Worm (Caenorhabditis elegans) whole organism, early embryonic: ENCODE measurements around the gene K09E9.4.

Source experiments
- B0310.2 ChIP-seq: sonication (generic microtip); optimal IDR thresholded peaks from 2 replicates; lab custom pipeline; 2016; ENCODE audit warnings: mild to moderate bottlenecking, missing genetic modification characterization, missing compliant biosample characterization
- F13C5.2 ChIP-seq: sonication (generic microtip); optimal IDR thresholded peaks from 2 replicates; lab custom pipeline; 2017; ENCODE audit warnings: mild to moderate bottlenecking, missing genetic modification characterization, inconsistent platforms, missing compliant biosample characterization
- aly-1 ChIP-seq: sonication (generic microtip); optimal IDR thresholded peaks from 2 replicates; lab custom pipeline; 2016; ENCODE audit warnings: missing genetic modification characterization, missing compliant biosample characterization
- ama-1 ChIP-seq: fragments of 150-350 bp; optimal IDR thresholded peaks from 2 replicates; lab custom pipeline; 2014
- ceh-13 ChIP-seq: fragments of 200-800 bp; sonication (Bioruptor generic); optimal IDR thresholded peaks from 2 replicates; lab custom pipeline; 2018; ENCODE audit warnings: mild to moderate bottlenecking, missing genetic modification characterization, missing compliant biosample characterization
- ceh-36 ChIP-seq: sonication (generic microtip); optimal IDR thresholded peaks from 2 replicates; lab custom pipeline; 2016; ENCODE audit warnings: missing genetic modification characterization, inconsistent platforms, missing compliant biosample characterization
- ets-7 ChIP-seq: sonication (generic microtip); optimal IDR thresholded peaks from 2 replicates; lab custom pipeline; 2016; ENCODE audit warnings: missing genotype, missing genetic modification characterization, missing compliant biosample characterization
- flt-1 ChIP-seq: fragments of 200-800 bp; sonication (Bioruptor generic); IDR thresholded peaks from 2 replicates; pipeline ENCODE4 v1.3.6; 2022; ENCODE audit warnings: missing genetic modification characterization, missing compliant biosample characterization
- hmbx-1 ChIP-seq: sonication (generic microtip); optimal IDR thresholded peaks from 2 replicates; lab custom pipeline; 2016; ENCODE audit warnings: mild to moderate bottlenecking, missing genetic modification characterization, missing compliant biosample characterization
- hmg-4 ChIP-seq: fragments of 200-800 bp; sonication (Bioruptor generic); optimal IDR thresholded peaks from 2 replicates; lab custom pipeline; 2018; ENCODE audit warnings: mild to moderate bottlenecking, missing genetic modification characterization, missing compliant biosample characterization
- hnd-1 ChIP-seq: sonication (generic microtip); optimal IDR thresholded peaks from 2 replicates; lab custom pipeline; 2016; ENCODE audit warnings: missing genetic modification characterization, missing compliant biosample characterization
- pes-1 ChIP-seq: fragments of 200-800 bp; sonication (Bioruptor generic); IDR thresholded peaks from 2 replicates; pipeline ENCODE4 v1.3.6; 2022; ENCODE audit warnings: missing genetic modification reagents, missing genetic modification characterization, missing compliant biosample characterization
- scrt-1 ChIP-seq: fragments of 200-800 bp; sonication (Bioruptor generic); IDR thresholded peaks from 2 replicates; pipeline ENCODE4 v1.3.6; 2022; ENCODE audit warnings: missing genetic modification characterization, missing compliant biosample characterization
- sea-1 ChIP-seq: fragments of 200-800 bp; sonication (Bioruptor generic); conservative IDR thresholded peaks from 2 replicates; pipeline ENCODE4 v1.3.6; 2022; ENCODE audit warnings: missing genetic modification characterization, missing compliant biosample characterization
- tbx-11 ChIP-seq: fragments of 200-800 bp; sonication (Bioruptor generic); IDR thresholded peaks from 2 replicates; pipeline ENCODE4 v1.3.6; 2022; ENCODE audit warnings: missing genetic modification characterization, missing compliant biosample characterization
- tbx-37 ChIP-seq: fragments of 200-800 bp; sonication (Bioruptor generic); conservative IDR thresholded peaks from 2 replicates; pipeline ENCODE4 v1.3.6; 2022; ENCODE audit warnings: missing genetic modification reagents, missing genetic modification characterization, missing compliant biosample characterization
- tra-4 ChIP-seq: sonication (generic microtip); optimal IDR thresholded peaks from 2 replicates; lab custom pipeline; 2017; ENCODE audit warnings: missing genetic modification characterization, missing compliant biosample characterization

K09E9.4 gene

ce11 chrX:15657773-15658172 is 27.5 kb upstream of the K09E9.4 start:
- TF ChIP-seq pes-1 (GFP tag; lab: Robert Waterston, UW) (no peak), ama-1 (no peak), B0310.2 (tag; lab: Kevin White, UChicago) (no peak), F13C5.2 (tag; lab: Kevin White, UChicago) (no peak), aly-1 (no peak), ceh-36 (no peak), ceh-13 (GFP tag; lab: Kevin White, UChicago) (no peak), hmg-4 (GFP tag; lab: Kevin White, UChicago) (no peak), flt-1 (no peak), tra-4 (no peak), tbx-37 (GFP tag; lab: Robert Waterston, UW) (no peak), hmbx-1 (tag; lab: Kevin White, UChicago) (no peak), hnd-1 (tag; lab: Kevin White, UChicago) (no peak), ets-7 (tag; lab: Kevin White, UChicago) (no peak), tbx-11 (GFP tag; lab: Robert Waterston, UW) (no peak), sea-1 (no peak), scrt-1 (GFP tag; lab: Robert Waterston, UW) (no peak)

ce11 chrX:15655623-15656022 is 25.4 kb upstream of the K09E9.4 start:
- TF ChIP-seq ets-7 (tag; lab: Kevin White, UChicago) (no peak), flt-1 (no peak), hmg-4 (GFP tag; lab: Kevin White, UChicago) (no peak), sea-1 (no peak), hmbx-1 (tag; lab: Kevin White, UChicago) (no peak), tbx-11 (GFP tag; lab: Robert Waterston, UW) (no peak), aly-1 (no peak), pes-1 (GFP tag; lab: Robert Waterston, UW) (no peak), tbx-37 (GFP tag; lab: Robert Waterston, UW) (no peak), scrt-1 (GFP tag; lab: Robert Waterston, UW) (no peak), ceh-36 (no peak), ceh-13 (GFP tag; lab: Kevin White, UChicago) (no peak), tra-4 (no peak), F13C5.2 (tag; lab: Kevin White, UChicago) (no peak), hnd-1 (tag; lab: Kevin White, UChicago) (no peak), ama-1 (no peak), B0310.2 (tag; lab: Kevin White, UChicago) (no peak)

DNA sequence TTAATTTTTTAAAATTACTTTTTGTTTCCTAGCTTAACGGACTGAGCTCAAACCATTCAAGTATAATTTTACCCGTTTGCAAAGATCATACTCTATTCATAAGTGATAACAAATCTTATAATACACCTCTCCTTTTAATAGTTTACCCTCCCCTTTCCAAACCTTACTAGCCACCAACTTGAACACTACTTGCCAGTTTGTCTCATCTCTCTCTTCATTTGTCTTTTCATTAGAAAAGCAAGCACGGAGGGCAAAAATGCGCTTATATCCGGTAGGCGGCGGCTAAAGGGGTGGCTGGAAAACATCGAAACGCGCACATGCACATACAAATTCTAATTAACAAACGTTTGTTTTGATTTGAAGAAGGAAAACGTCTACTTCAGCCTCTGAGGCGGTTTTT is 24.7 kb upstream of the K09E9.4 start:
- TF ChIP-seq ets-7 (tag; lab: Kevin White, UChicago) = no peak
- no peak for TF ChIP-seq scrt-1 (GFP tag; lab: Robert Waterston, UW)
- no peak for TF ChIP-seq sea-1
- no peak for TF ChIP-seq pes-1 (GFP tag; lab: Robert Waterston, UW)
- TF ChIP-seq ceh-13 (GFP tag; lab: Kevin White, UChicago) = no peak
- TF ChIP-seq B0310.2 (tag; lab: Kevin White, UChicago) = no peak
- TF ChIP-seq F13C5.2 (tag; lab: Kevin White, UChicago) = no peak
- TF ChIP-seq tra-4 = no peak
- no peak for TF ChIP-seq hmbx-1 (tag; lab: Kevin White, UChicago)
- no peak for TF ChIP-seq ama-1
- no peak for TF ChIP-seq hnd-1 (tag; lab: Kevin White, UChicago)
- TF ChIP-seq tbx-11 (GFP tag; lab: Robert Waterston, UW) = no peak
- no peak for TF ChIP-seq ceh-36
- TF ChIP-seq tbx-37 (GFP tag; lab: Robert Waterston, UW) = no peak
- TF ChIP-seq hmg-4 (GFP tag; lab: Kevin White, UChicago) = no peak
- TF ChIP-seq aly-1 = no peak
- no peak for TF ChIP-seq flt-1

- no peak for TF ChIP-seq ceh-36
- no peak for TF ChIP-seq B0310.2 (tag; lab: Kevin White, UChicago)
- no peak for TF ChIP-seq hnd-1 (tag; lab: Kevin White, UChicago)
- TF ChIP-seq ceh-13 (GFP tag; lab: Kevin White, UChicago) = no peak
- no peak for TF ChIP-seq hmbx-1 (tag; lab: Kevin White, UChicago)
- TF ChIP-seq aly-1 = no peak
- no peak for TF ChIP-seq scrt-1 (GFP tag; lab: Robert Waterston, UW)
- no peak for TF ChIP-seq tra-4
- TF ChIP-seq flt-1 = no peak
- TF ChIP-seq tbx-37 (GFP tag; lab: Robert Waterston, UW) = no peak
- no peak for TF ChIP-seq ama-1
- TF ChIP-seq pes-1 (GFP tag; lab: Robert Waterston, UW) = no peak
- no peak for TF ChIP-seq sea-1
- TF ChIP-seq ets-7 (tag; lab: Kevin White, UChicago) = no peak
These were observed 23.0 kb upstream of the K09E9.4 start for ce11 chrX:15653196-15653595.

DNA sequence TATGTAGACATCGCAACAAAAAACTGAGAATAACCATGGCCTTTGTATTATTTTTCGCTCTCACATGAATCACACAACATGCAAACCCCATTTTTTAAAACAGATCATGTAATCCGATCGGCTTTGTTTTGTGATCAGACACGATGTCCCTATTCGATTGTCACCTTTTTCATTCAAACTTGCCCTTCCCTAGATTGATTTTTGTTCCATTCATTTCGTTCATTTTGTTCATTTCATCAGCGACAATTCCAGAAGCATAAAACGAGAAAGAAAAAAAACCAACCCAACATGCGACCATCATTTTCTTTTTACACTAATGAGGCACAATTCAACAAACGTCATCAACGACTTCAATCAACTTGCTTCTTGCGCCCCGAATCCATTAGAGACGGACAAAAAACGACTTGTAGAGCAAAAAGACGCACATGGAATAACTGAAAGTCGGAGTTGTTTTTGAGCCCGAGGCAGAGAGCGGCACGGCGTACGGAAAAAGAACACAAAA is 20.7 kb upstream of the K09E9.4 start, which contains the start of gene F59D12.3:
F59D12.3 (minus strand) TSS at position 51 of the 502 bp plus-strand sequence.
- TF ChIP-seq hmg-4 (GFP tag; lab: Kevin White, UChicago) (no peak), tbx-37 (GFP tag; lab: Robert Waterston, UW) (no peak), ama-1 (no peak), sea-1 (no peak), tra-4 (no peak), hmbx-1 (tag; lab: Kevin White, UChicago) (no peak), aly-1 (no peak), pes-1 (GFP tag; lab: Robert Waterston, UW) (no peak), ets-7 (tag; lab: Kevin White, UChicago) (no peak), F13C5.2 (tag; lab: Kevin White, UChicago) (no peak), tbx-11 (GFP tag; lab: Robert Waterston, UW) (no peak), ceh-13 (GFP tag; lab: Kevin White, UChicago) (no peak), B0310.2 (tag; lab: Kevin White, UChicago) (no peak), flt-1 (no peak), hnd-1 (tag; lab: Kevin White, UChicago) (no peak), ceh-36 (no peak), scrt-1 (GFP tag; lab: Robert Waterston, UW) (no peak)

ce11 chrX:15650428-15650827 is 20.2 kb upstream of the K09E9.4 start:
- TF ChIP-seq F13C5.2 (tag; lab: Kevin White, UChicago) (no peak), flt-1 (no peak), tbx-37 (GFP tag; lab: Robert Waterston, UW) (no peak), scrt-1 (GFP tag; lab: Robert Waterston, UW) (no peak), hmbx-1 (tag; lab: Kevin White, UChicago) (no peak), aly-1 (no peak), sea-1 (no peak), tra-4 (no peak)

ce11 chrX:15647276-15647675 is 17.0 kb upstream of the K09E9.4 start, which contains the start of gene F59D12.5:
Gene F59D12.5 (minus strand): TSS chrX:15647369.
- TF ChIP-seq ets-7 (tag; lab: Kevin White, UChicago) (no peak), flt-1 (no peak), ceh-36 (no peak), pes-1 (GFP tag; lab: Robert Waterston, UW) (no peak), hmg-4 (GFP tag; lab: Kevin White, UChicago) (no peak), sea-1 (no peak), F13C5.2 (tag; lab: Kevin White, UChicago) (no peak), scrt-1 (GFP tag; lab: Robert Waterston, UW) (no peak), hmbx-1 (tag; lab: Kevin White, UChicago) (no peak), tra-4 (no peak), tbx-37 (GFP tag; lab: Robert Waterston, UW) (no peak)
